Fruit fly (Drosophila melanogaster) whole organism, embryonic: ENCODE results near the gene CG8312.

Source experiments
- Atf3 ChIP-seq: fragments of 200-800 bp; sonication (Bioruptor generic); optimal IDR thresholded peaks from 3 replicates; lab custom pipeline; 2016; ENCODE audit warnings: missing biosample characterization, missing genetic modification characterization
- CG10462 ChIP-seq: fragments of 200-800 bp; sonication (Bioruptor generic); optimal IDR thresholded peaks from 2 replicates; lab custom pipeline; 2016; ENCODE audit warnings: missing biosample characterization, missing genetic modification characterization
- CG11247 ChIP-seq: fragments of 200-800 bp; sonication (Bioruptor generic); IDR thresholded peaks from 2 replicates; pipeline ENCODE4 v1.3.6; 2022; ENCODE audit warnings: missing biosample characterization, missing genetic modification characterization
- CG11695 ChIP-seq: fragments of 200-800 bp; sonication (Bioruptor generic); IDR thresholded peaks from 3 replicates; pipeline ENCODE4 v1.3.6; 2022; ENCODE audit warnings: missing biosample characterization, missing genetic modification characterization
- CG12299 ChIP-seq: fragments of 200-800 bp; sonication (Bioruptor generic); optimal IDR thresholded peaks from 2 replicates; lab custom pipeline; 2018; ENCODE audit warnings: missing biosample characterization, mild to moderate bottlenecking, missing genetic modification characterization
- CG12744 ChIP-seq: fragments of 200-800 bp; sonication (Bioruptor generic); optimal IDR thresholded peaks from 2 replicates; lab custom pipeline; 2016; ENCODE audit warnings: missing biosample characterization, missing genetic modification characterization
- CG13775 ChIP-seq: fragments of 200-800 bp; sonication (Bioruptor generic); optimal IDR thresholded peaks from 3 replicates; lab custom pipeline; 2017; ENCODE audit warnings: missing biosample characterization, mild to moderate bottlenecking, missing genetic modification characterization
- CG15269 ChIP-seq: fragments of 200-800 bp; sonication (Bioruptor generic); optimal IDR thresholded peaks from 2 replicates; lab custom pipeline; 2018; ENCODE audit warnings: missing biosample characterization, mild to moderate bottlenecking, missing genetic modification characterization, moderate library complexity
- CG1529 ChIP-seq: fragments of 200-800 bp; sonication (Bioruptor generic); optimal IDR thresholded peaks from 3 replicates; lab custom pipeline; 2018; ENCODE audit warnings: missing biosample characterization, missing genetic modification characterization
- CG1603 ChIP-seq: fragments of 200-800 bp; sonication (Bioruptor generic); optimal IDR thresholded peaks from 2 replicates; lab custom pipeline; 2019; ENCODE audit warnings: missing biosample characterization, mild to moderate bottlenecking, missing genetic modification characterization, moderate library complexity
- CG16813 ChIP-seq: fragments of 200-800 bp; sonication (Bioruptor generic); IDR thresholded peaks from 3 replicates; pipeline ENCODE4 v1.3.6; 2022; ENCODE audit warnings: missing biosample characterization, missing genetic modification characterization; ENCODE audit not compliant: partially characterized antibody
- CG16815 ChIP-seq: fragments of 200-800 bp; sonication (Bioruptor generic); optimal IDR thresholded peaks from 3 replicates; lab custom pipeline; 2017; ENCODE audit warnings: missing biosample characterization, mild to moderate bottlenecking, missing genetic modification characterization
- CG1832 ChIP-seq: fragments of 200-800 bp; sonication (Bioruptor generic); optimal IDR thresholded peaks from 2 replicates; lab custom pipeline; 2017; ENCODE audit warnings: missing biosample characterization, mild to moderate bottlenecking, missing genetic modification characterization, inconsistent platforms
- CG30403 ChIP-seq: fragments of 200-800 bp; sonication (Bioruptor generic); optimal IDR thresholded peaks from 3 replicates; lab custom pipeline; 2016; ENCODE audit warnings: missing biosample characterization, missing genetic modification characterization
- CG31388 ChIP-seq: fragments of 200-800 bp; sonication (Bioruptor generic); optimal IDR thresholded peaks from 2 replicates; lab custom pipeline; 2016; ENCODE audit warnings: missing biosample characterization, missing genetic modification characterization
- CG3163 ChIP-seq: fragments of 200-800 bp; sonication (Bioruptor generic); optimal IDR thresholded peaks from 3 replicates; lab custom pipeline; 2016; ENCODE audit warnings: missing biosample characterization, missing genetic modification characterization
- CG42726 ChIP-seq: fragments of 200-800 bp; sonication (Bioruptor generic); IDR thresholded peaks from 2 replicates; pipeline ENCODE4 v1.3.6; 2022; ENCODE audit warnings: missing biosample characterization, missing genetic modification characterization; ENCODE audit not compliant: partially characterized antibody
- CG4730 ChIP-seq: fragments of 200-800 bp; sonication (Bioruptor generic); IDR thresholded peaks from 2 replicates; pipeline ENCODE4 v1.3.6; 2022; ENCODE audit warnings: missing biosample characterization, missing genetic modification characterization
- CG4820 ChIP-seq: fragments of 200-800 bp; sonication (Bioruptor generic); optimal IDR thresholded peaks from 3 replicates; lab custom pipeline; 2016; ENCODE audit warnings: missing biosample characterization, missing genetic modification characterization
- CG5180 ChIP-seq: fragments of 200-800 bp; sonication (Bioruptor generic); optimal IDR thresholded peaks from 3 replicates; lab custom pipeline; 2017; ENCODE audit warnings: missing biosample characterization, missing genetic modification characterization, mild to moderate bottlenecking, moderate library complexity, missing genetic modification reagents
- CG8924 ChIP-seq: fragments of 200-800 bp; optimal IDR thresholded peaks from 3 replicates; lab custom pipeline; 2019; ENCODE audit warnings: missing biosample characterization, mild to moderate bottlenecking, missing genetic modification characterization, moderate library complexity
- CG8944 ChIP-seq: fragments of 200-800 bp; sonication (Bioruptor generic); optimal IDR thresholded peaks from 3 replicates; lab custom pipeline; 2016; ENCODE audit warnings: missing biosample characterization, missing genetic modification characterization
- CG9797 ChIP-seq: fragments of 200-800 bp; sonication (Bioruptor generic); optimal IDR thresholded peaks from 3 replicates; lab custom pipeline; 2018; ENCODE audit warnings: missing biosample characterization, mild to moderate bottlenecking, missing genetic modification characterization
- D19A ChIP-seq: fragments of 200-800 bp; optimal IDR thresholded peaks from 3 replicates; lab custom pipeline; 2019; ENCODE audit warnings: missing biosample characterization, mild to moderate bottlenecking, missing genetic modification characterization, moderate library complexity
- Dll ChIP-seq: fragments of 200-800 bp; sonication (Bioruptor generic); IDR thresholded peaks from 4 replicates; pipeline ENCODE4 v1.3.6; 2022; ENCODE audit warnings: missing biosample characterization, missing genetic modification characterization; ENCODE audit not compliant: partially characterized antibody
- Hmr ChIP-seq: fragments of 200-800 bp; sonication (Bioruptor generic); optimal IDR thresholded peaks from 3 replicates; lab custom pipeline; 2017; ENCODE audit warnings: mild to moderate bottlenecking, missing biosample characterization, missing genetic modification reagents, missing genetic modification characterization
- Hr3 ChIP-seq: fragments of 200-800 bp; sonication (Bioruptor generic); optimal IDR thresholded peaks from 3 replicates; lab custom pipeline; 2016; ENCODE audit warnings: missing biosample characterization, missing genetic modification characterization
- Nf-YB ChIP-seq: fragments of 200-800 bp; sonication (Bioruptor generic); optimal IDR thresholded peaks from 3 replicates; lab custom pipeline; 2019; ENCODE audit warnings: missing biosample characterization, mild to moderate bottlenecking, missing genetic modification characterization, moderate library complexity
- Optix ChIP-seq: fragments of 200-800 bp; sonication (Bioruptor generic); IDR thresholded peaks from 3 replicates; pipeline ENCODE4 v1.3.6; 2022; ENCODE audit warnings: missing biosample characterization, missing genetic modification characterization
- Taf1 ChIP-seq: fragments of 200-800 bp; sonication (Bioruptor generic); IDR thresholded peaks from 2 replicates; pipeline ENCODE4 v1.3.6; 2022; ENCODE audit warnings: missing biosample characterization, missing genetic modification characterization
- Usf ChIP-seq: fragments of 200-800 bp; sonication (Bioruptor generic); optimal IDR thresholded peaks from 2 replicates; lab custom pipeline; 2017; ENCODE audit warnings: missing genotype, missing biosample characterization, missing genetic modification characterization
- chinmo ChIP-seq: fragments of 200-800 bp; sonication (Bioruptor generic); IDR thresholded peaks from 4 replicates; pipeline ENCODE4 v1.3.6; 2022; ENCODE audit warnings: missing biosample characterization, missing genetic modification characterization; ENCODE audit not compliant: partially characterized antibody
- fd64A ChIP-seq: fragments of 200-800 bp; sonication (Bioruptor generic); optimal IDR thresholded peaks from 3 replicates; lab custom pipeline; 2018; ENCODE audit warnings: missing biosample characterization, mild to moderate bottlenecking, missing genetic modification characterization
- gcm ChIP-seq: fragments of 200-800 bp; sonication (Bioruptor generic); optimal IDR thresholded peaks from 2 replicates; lab custom pipeline; 2019; ENCODE audit warnings: missing biosample characterization, mild to moderate bottlenecking, missing genetic modification characterization, moderate library complexity
- hbn ChIP-seq: fragments of 200-800 bp; sonication (Bioruptor generic); IDR thresholded peaks from 2 replicates; pipeline ENCODE4 v1.3.6; 2022; ENCODE audit warnings: missing biosample characterization, missing genetic modification characterization; ENCODE audit not compliant: partially characterized antibody
- ken ChIP-seq: fragments of 200-800 bp; sonication (Bioruptor generic); IDR thresholded peaks from 3 replicates; pipeline ENCODE4 v1.3.6; 2022; ENCODE audit warnings: missing biosample characterization, missing genetic modification characterization
- knrl ChIP-seq: fragments of 200-800 bp; sonication (Bioruptor generic); IDR thresholded peaks from 3 replicates; pipeline ENCODE4 v1.3.6; 2022; ENCODE audit warnings: missing biosample characterization, missing genetic modification characterization; ENCODE audit not compliant: partially characterized antibody
- lov ChIP-seq, 2 experiments: fragments of 200-800 bp in 1 of 2; fragments of >200 bp in 1 of 2; sonication (Bioruptor generic) in 1 of 2; IDR thresholded peaks in 1 of 2; optimal IDR thresholded peaks in 1 of 2; 2 replicates in 1 of 2; 3 replicates in 1 of 2; pipeline versions ENCODE4 v1.3.6 to Lab custom; 2017 to 2022; ENCODE audit warnings: missing biosample characterization in 1 of 2, missing genetic modification characterization in 1 of 2
- luna ChIP-seq: fragments of 200-800 bp; sonication (Bioruptor generic); optimal IDR thresholded peaks from 2 replicates; lab custom pipeline; 2016; ENCODE audit warnings: missing biosample characterization, missing genetic modification characterization
- nom ChIP-seq: fragments of 200-800 bp; sonication (Bioruptor generic); optimal IDR thresholded peaks from 2 replicates; lab custom pipeline; 2017; ENCODE audit warnings: missing biosample characterization, missing genetic modification characterization, mild to moderate bottlenecking, moderate library complexity, missing genetic modification reagents
- org-1 ChIP-seq: fragments of 200-800 bp; sonication (Bioruptor generic); optimal IDR thresholded peaks from 2 replicates; lab custom pipeline; 2017; ENCODE audit warnings: missing biosample characterization, missing genetic modification characterization
- pan ChIP-seq, 4 experiments: fragments of >200 bp in 3 of 4; fragments of 200-800 bp in 1 of 4; sonication (Bioruptor generic) in 1 of 4; optimal IDR thresholded peaks in 3 of 4; IDR thresholded peaks in 1 of 4; 2 replicates each; pipeline versions ENCODE4 v1.3.6 to Lab custom; 2017 to 2022; ENCODE audit warnings: missing biosample characterization in 2 of 4, missing genetic modification characterization in 2 of 4, mixed read lengths in 1 of 4
- sens-2 ChIP-seq: fragments of 200-800 bp; sonication (Bioruptor generic); IDR thresholded peaks from 2 replicates; pipeline ENCODE4 v1.3.6; 2022; ENCODE audit warnings: missing biosample characterization, missing genetic modification characterization
- sim ChIP-seq: fragments of 200-800 bp; sonication (Bioruptor generic); IDR thresholded peaks from 2 replicates; pipeline ENCODE4 v1.3.6; 2022; ENCODE audit warnings: missing biosample characterization, missing genetic modification characterization
- sqz ChIP-seq: fragments of 200-800 bp; sonication (Bioruptor generic); optimal IDR thresholded peaks from 3 replicates; lab custom pipeline; 2018; ENCODE audit warnings: missing biosample characterization, mild to moderate bottlenecking, missing genetic modification characterization
- trem ChIP-seq: fragments of 200-800 bp; optimal IDR thresholded peaks from 3 replicates; lab custom pipeline; 2019; ENCODE audit warnings: missing biosample characterization, mild to moderate bottlenecking, missing genetic modification characterization, moderate library complexity
- trh ChIP-seq: fragments of 200-800 bp; sonication (Bioruptor generic); optimal IDR thresholded peaks from 2 replicates; lab custom pipeline; 2016; ENCODE audit warnings: missing biosample characterization, missing genetic modification characterization
- unc-4 ChIP-seq: fragments of 200-800 bp; sonication (Bioruptor generic); IDR thresholded peaks from 2 replicates; pipeline ENCODE4 v1.3.6; 2022; ENCODE audit warnings: missing biosample characterization, missing genetic modification characterization; ENCODE audit not compliant: partially characterized antibody
- zf30C ChIP-seq: fragments of 200-800 bp; sonication (Bioruptor generic); optimal IDR thresholded peaks from 3 replicates; lab custom pipeline; 2018; ENCODE audit warnings: missing biosample characterization, mild to moderate bottlenecking, missing genetic modification characterization

The CG8312 gene

DNA sequence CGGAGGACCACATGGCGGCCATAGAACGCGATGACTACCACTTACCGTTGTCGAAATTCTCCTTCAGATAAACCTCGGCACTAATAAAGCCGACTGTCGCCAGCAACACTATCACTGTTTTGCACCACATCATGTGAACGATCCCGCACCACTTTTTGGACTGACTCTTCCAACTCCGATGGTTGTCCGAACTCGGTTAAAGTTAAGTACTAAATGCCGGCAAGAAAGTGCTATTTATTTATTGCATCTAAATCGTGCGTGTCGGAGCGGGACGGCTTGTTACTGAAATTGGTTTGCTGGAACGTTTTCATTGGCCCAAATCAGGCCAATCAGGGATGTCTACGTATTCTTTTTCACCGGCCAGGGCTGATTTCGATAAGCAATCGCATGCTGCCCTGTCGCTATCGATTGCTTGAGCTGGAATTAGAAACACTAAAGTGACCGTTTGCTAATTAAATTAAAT lies 39.6 kb downstream of the CG8312 start, which contains the start of gene Calr (continued):
- TF ChIP-seq ken (GFP tag; lab: Robert Waterston, UW): no peak
- TF ChIP-seq Optix (GFP tag; lab: Robert Waterston, UW): no peak
- TF ChIP-seq org-1 (GFP tag; lab: Kevin White, UChicago): peak; percentile 4
- TF ChIP-seq CG15269: no peak
- TF ChIP-seq CG12299 (tag; lab: Kevin White, UChicago): no peak
- no peak for TF ChIP-seq luna (GFP tag; lab: Kevin White, UChicago)
- TF ChIP-seq sqz (GFP tag; lab: Kevin White, UChicago): peak; percentile 54
- TF ChIP-seq Dll (GFP tag; lab: Robert Waterston, UW): no peak
- TF ChIP-seq sim (GFP tag; lab: Robert Waterston, UW): no peak
- TF ChIP-seq CG4820 (GFP tag; lab: Kevin White, UChicago): no peak
- TF ChIP-seq CG13775 (GFP tag; lab: Kevin White, UChicago): peak; percentile 23
- TF ChIP-seq CG30403 (GFP tag; lab: Kevin White, UChicago): no peak
- peak; percentile 78 for TF ChIP-seq CG8924 (tag; lab: Kevin White, UChicago)
- TF ChIP-seq lov (optimal IDR thresholded peaks at IDR 0.05; lab: Kevin White, UChicago): no peak
- TF ChIP-seq lov (GFP tag; IDR thresholded peaks at IDR 0.05; lab: Robert Waterston, UW): no peak
- no peak for TF ChIP-seq knrl
- peak; percentile 27 for TF ChIP-seq Hr3 (GFP tag; lab: Kevin White, UChicago)
- TF ChIP-seq CG8944 (GFP tag; lab: Kevin White, UChicago): no peak
- no peak for TF ChIP-seq CG42726 (GFP tag; lab: Robert Waterston, UW)
- TF ChIP-seq Atf3 (GFP tag; lab: Kevin White, UChicago): no peak
- TF ChIP-seq CG1529 (GFP tag; lab: Kevin White, UChicago): no peak
- no peak for TF ChIP-seq unc-4 (GFP tag; lab: Robert Waterston, UW)
- no peak for TF ChIP-seq trh
- no peak for TF ChIP-seq CG16813 (GFP tag; lab: Robert Waterston, UW)
- TF ChIP-seq gcm (GFP tag; lab: Kevin White, UChicago): peak; percentile 62
- TF ChIP-seq CG9797 (GFP tag; lab: Kevin White, UChicago): peak; percentile 90
- TF ChIP-seq zf30C (GFP tag; lab: Kevin White, UChicago): peak; percentile 1
- peak; percentile 30 for TF ChIP-seq D19A (tag; lab: Kevin White, UChicago)
- TF ChIP-seq CG1603 (tag; lab: Kevin White, UChicago): peak; percentile 48
- TF ChIP-seq CG3163: peak; percentile 27
- peak; percentile 8 for TF ChIP-seq fd64A
- no peak for TF ChIP-seq CG5180 (GFP tag; lab: Kevin White, UChicago)
- TF ChIP-seq nom: peak; percentile 72
- TF ChIP-seq pan (optimal IDR thresholded peaks at IDR 0.05; lab: Kevin White, UChicago): no peak
- no peak for TF ChIP-seq pan (GFP tag; optimal IDR thresholded peaks at IDR 0.05 in 1 of 2, IDR thresholded peaks at IDR 0.05 in 1 of 2)
- TF ChIP-seq CG16815 (GFP tag; lab: Kevin White, UChicago): no peak
- peak; percentile 100 for TF ChIP-seq Nf-YB
- TF ChIP-seq CG11695 (GFP tag; lab: Robert Waterston, UW): no peak
- TF ChIP-seq CG12744 (GFP tag; lab: Kevin White, UChicago): no peak
- TF ChIP-seq CG31388 (GFP tag; lab: Kevin White, UChicago): no peak
- peak; percentile 73 for TF ChIP-seq CG1832 (GFP tag; lab: Kevin White, UChicago)
- no peak for TF ChIP-seq Taf1 (GFP tag; lab: Robert Waterston, UW)
- TF ChIP-seq CG10462 (GFP tag; lab: Kevin White, UChicago): no peak
- TF ChIP-seq CG4730 (GFP tag; lab: Robert Waterston, UW): no peak
- no peak for TF ChIP-seq CG11247 (GFP tag; lab: Robert Waterston, UW)
- TF ChIP-seq hbn (GFP tag; lab: Robert Waterston, UW): no peak
- TF ChIP-seq trem (tag; lab: Kevin White, UChicago): peak; percentile 79
- no peak for TF ChIP-seq chinmo (GFP tag; lab: Robert Waterston, UW)
- TF ChIP-seq Usf (GFP tag; lab: Kevin White, UChicago): no peak
- TF ChIP-seq sens-2 (GFP tag; lab: Robert Waterston, UW): no peak
- peak; percentile 72 for TF ChIP-seq Hmr
